Fruit fly (Drosophila melanogaster): Measurements from ENCODE around the gene ebd2.

ebd2 gene

dm6 chr3L:21297703-21298102 is 51.4 kb downstream of the ebd2 start, which contains the start of gene Edg78E:
Gene Edg78E (minus strand): TSS chr3L:21297803.
- TF ChIP-seq Myc (optimal IDR thresholded peaks at IDR 0.05) (no peak), h (optimal IDR thresholded peaks at IDR 0.05) (no peak), Sin3A (optimal IDR thresholded peaks at IDR 0.05) (no peak)

Measured in Kc167 (cell line).